Fruit fly (Drosophila melanogaster) whole organism, pupa: ENCODE data around the gene CCT6.

Experiments used
- CG10348 ChIP-seq: fragments of 200-800 bp; sonication (Bioruptor generic); IDR thresholded peaks from 2 replicates; pipeline ENCODE4 v1.3.6; 2022; ENCODE audit warnings: missing biosample characterization, missing genetic modification characterization
- CG12605 ChIP-seq: fragments of 200-800 bp; sonication (Bioruptor generic); IDR thresholded peaks from 2 replicates; pipeline ENCODE4 v1.3.6; 2022; ENCODE audit warnings: missing biosample characterization, missing genetic modification characterization
- CG13204 ChIP-seq: fragments of 200-800 bp; sonication (Bioruptor generic); optimal IDR thresholded peaks from 2 replicates; lab custom pipeline; 2018; ENCODE audit warnings: missing biosample characterization, mild to moderate bottlenecking, missing genetic modification characterization, moderate library complexity
- CG14655 ChIP-seq: fragments of 200-800 bp; sonication (Bioruptor generic); optimal IDR thresholded peaks from 3 replicates; lab custom pipeline; 2017; ENCODE audit warnings: mild to moderate bottlenecking, missing biosample characterization, missing genetic modification reagents, missing genetic modification characterization
- CG15710 ChIP-seq: fragments of 200-800 bp; sonication (Bioruptor generic); optimal IDR thresholded peaks from 2 replicates; lab custom pipeline; 2018; ENCODE audit warnings: missing biosample characterization, mild to moderate bottlenecking, missing genetic modification characterization, moderate library complexity
- CG17806 ChIP-seq: fragments of 200-800 bp; sonication (Bioruptor generic); optimal IDR thresholded peaks from 2 replicates; lab custom pipeline; 2018; ENCODE audit warnings: missing biosample characterization, mild to moderate bottlenecking, missing genetic modification characterization, moderate library complexity
- CG32121 ChIP-seq: fragments of 200-800 bp; sonication (Bioruptor generic); IDR thresholded peaks from 2 replicates; pipeline ENCODE4 v1.3.6; 2022; ENCODE audit warnings: missing biosample characterization, missing genetic modification characterization
- CG34367 ChIP-seq: fragments of 200-800 bp; sonication (Bioruptor generic); optimal IDR thresholded peaks from 2 replicates; lab custom pipeline; 2018; ENCODE audit warnings: missing biosample characterization, mild to moderate bottlenecking, missing genetic modification characterization
- CG4496 ChIP-seq: fragments of 200-800 bp; sonication (Bioruptor generic); IDR thresholded peaks from 3 replicates; pipeline ENCODE4 v1.3.6; 2022; ENCODE audit warnings: missing biosample characterization, missing genetic modification characterization
- CG8159 ChIP-seq: fragments of 200-800 bp; sonication (Bioruptor generic); optimal IDR thresholded peaks from 3 replicates; lab custom pipeline; 2018; ENCODE audit warnings: missing biosample characterization, mild to moderate bottlenecking, missing genetic modification characterization, moderate library complexity
- CG8301 ChIP-seq: fragments of 200-800 bp; sonication (Bioruptor generic); optimal IDR thresholded peaks from 2 replicates; lab custom pipeline; 2018; ENCODE audit warnings: missing biosample characterization, mild to moderate bottlenecking, missing genetic modification characterization
- CG9948 ChIP-seq: fragments of 200-800 bp; sonication (Bioruptor generic); optimal IDR thresholded peaks from 2 replicates; lab custom pipeline; 2018; ENCODE audit warnings: missing biosample characterization, mild to moderate bottlenecking, missing genetic modification characterization, moderate library complexity
- D1 ChIP-seq: fragments of 200-800 bp; sonication (Bioruptor generic); optimal IDR thresholded peaks from 2 replicates; lab custom pipeline; 2018; ENCODE audit warnings: missing biosample characterization, mild to moderate bottlenecking, missing genetic modification characterization, moderate library complexity
- EcR ChIP-seq: fragments of 200-800 bp; sonication (Bioruptor generic); optimal IDR thresholded peaks from 3 replicates; lab custom pipeline; 2019; ENCODE audit warnings: missing biosample characterization, missing genetic modification characterization, mild to moderate bottlenecking, moderate library complexity, missing genetic modification reagents
- Ets98B ChIP-seq: fragments of 200-800 bp; sonication (Bioruptor generic); IDR thresholded peaks from 2 replicates; pipeline ENCODE4 v1.3.6; 2022; ENCODE audit warnings: missing biosample characterization, missing genetic modification characterization
- Pif1A ChIP-seq: fragments of 200-800 bp; sonication (Bioruptor generic); optimal IDR thresholded peaks from 3 replicates; lab custom pipeline; 2016; ENCODE audit warnings: missing biosample characterization, missing genetic modification characterization
- Pif1B ChIP-seq: fragments of 200-800 bp; sonication (Bioruptor generic); optimal IDR thresholded peaks from 3 replicates; lab custom pipeline; 2016; ENCODE audit warnings: missing biosample characterization, missing genetic modification characterization
- Snoo ChIP-seq: fragments of 200-800 bp; sonication (Bioruptor generic); optimal IDR thresholded peaks from 3 replicates; lab custom pipeline; 2017; ENCODE audit warnings: missing biosample characterization, mild to moderate bottlenecking, missing genetic modification characterization, inconsistent platforms
- fd96Ca ChIP-seq: fragments of 200-800 bp; sonication (Bioruptor generic); IDR thresholded peaks from 3 replicates; pipeline ENCODE4 v1.3.6; 2022; ENCODE audit warnings: missing biosample characterization, missing genetic modification characterization
- gl ChIP-seq: fragments of 200-800 bp; sonication (Bioruptor generic); optimal IDR thresholded peaks from 2 replicates; lab custom pipeline; 2018; ENCODE audit warnings: missing biosample characterization, mild to moderate bottlenecking, missing genetic modification characterization
- rn ChIP-seq: fragments of 200-800 bp; sonication (Bioruptor generic); IDR thresholded peaks from 2 replicates; pipeline ENCODE4 v1.3.6; 2022; ENCODE audit warnings: missing biosample characterization, missing genetic modification characterization

Gene CCT6

DNA sequence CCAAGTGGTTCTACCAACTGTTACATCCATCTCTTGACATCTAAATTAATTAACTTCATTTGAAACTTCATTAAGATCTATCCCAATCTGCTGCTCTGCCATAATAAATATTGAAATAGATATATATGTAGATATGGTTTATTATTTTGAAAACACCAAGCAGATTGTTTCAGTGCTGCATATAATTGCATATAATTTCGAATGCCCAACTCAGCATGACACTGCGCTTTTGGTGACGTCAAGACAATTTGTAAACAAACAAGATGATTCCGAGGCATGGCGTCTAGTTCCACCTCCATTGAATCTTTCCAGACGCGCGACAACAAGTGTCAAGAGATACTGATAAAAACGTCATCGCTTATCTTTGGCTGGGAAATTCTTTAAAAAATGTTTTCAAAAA lies 5.6 kb upstream of the CCT6 start:
- TF ChIP-seq D1 (tag; lab: Kevin White, UChicago) (no peak), Pif1B (GFP tag; lab: Kevin White, UChicago) (no peak), rn (GFP tag; lab: Robert Waterston, UW) (no peak), CG8159 (tag; lab: Kevin White, UChicago) (no peak), Ets98B (GFP tag; lab: Robert Waterston, UW) (no peak), CG8301 (tag; lab: Kevin White, UChicago) (no peak), CG14655 (GFP tag; lab: Kevin White, UChicago) (no peak), CG17806 (no peak), CG32121 (GFP tag; lab: Robert Waterston, UW) (no peak), gl (no peak), CG9948 (tag; lab: Kevin White, UChicago) (no peak), CG15710 (tag; lab: Kevin White, UChicago) (no peak), fd96Ca (GFP tag; lab: Robert Waterston, UW) (no peak), EcR (GFP tag; lab: Kevin White, UChicago) (no peak), CG12605 (no peak), CG34367 (no peak), CG10348 (GFP tag; lab: Robert Waterston, UW) (no peak), CG4496 (GFP tag; lab: Robert Waterston, UW) (no peak), Snoo (no peak)

DNA sequence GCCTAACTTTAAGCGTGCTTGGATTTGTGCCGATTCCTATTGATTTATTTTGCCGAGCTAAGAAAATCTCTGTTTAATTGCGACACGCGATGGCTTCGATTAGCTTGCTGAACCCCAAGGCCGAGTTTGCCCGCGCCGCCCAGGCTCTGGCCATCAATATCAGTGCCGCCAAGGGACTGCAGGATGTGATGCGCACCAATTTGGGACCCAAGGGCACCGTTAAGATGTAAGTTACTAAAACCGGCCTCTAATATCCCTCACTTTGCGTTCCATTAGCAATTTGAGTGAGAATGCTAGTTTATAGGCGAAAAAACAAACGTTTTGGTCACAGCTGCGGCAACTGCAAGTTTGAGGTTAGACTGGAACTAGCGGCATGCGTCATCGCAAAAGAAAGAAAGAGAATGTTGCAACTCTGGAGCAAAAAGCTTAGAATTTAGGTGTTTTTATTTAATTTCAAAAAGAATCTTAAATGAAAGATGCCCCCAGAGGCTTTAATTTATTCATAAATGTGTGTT lies 291 bp downstream of the CCT6 start:
- TF ChIP-seq Pif1A (no peak), Snoo (no peak), CG17806 (no peak), CG8159 (tag; lab: Kevin White, UChicago) (no peak), CG10348 (GFP tag; lab: Robert Waterston, UW) (no peak), CG4496 (GFP tag; lab: Robert Waterston, UW) (no peak), gl (no peak), CG15710 (tag; lab: Kevin White, UChicago) (no peak), CG14655 (GFP tag; lab: Kevin White, UChicago) (no peak), CG9948 (tag; lab: Kevin White, UChicago) (no peak), fd96Ca (GFP tag; lab: Robert Waterston, UW) (no peak), rn (GFP tag; lab: Robert Waterston, UW) (no peak)

DNA sequence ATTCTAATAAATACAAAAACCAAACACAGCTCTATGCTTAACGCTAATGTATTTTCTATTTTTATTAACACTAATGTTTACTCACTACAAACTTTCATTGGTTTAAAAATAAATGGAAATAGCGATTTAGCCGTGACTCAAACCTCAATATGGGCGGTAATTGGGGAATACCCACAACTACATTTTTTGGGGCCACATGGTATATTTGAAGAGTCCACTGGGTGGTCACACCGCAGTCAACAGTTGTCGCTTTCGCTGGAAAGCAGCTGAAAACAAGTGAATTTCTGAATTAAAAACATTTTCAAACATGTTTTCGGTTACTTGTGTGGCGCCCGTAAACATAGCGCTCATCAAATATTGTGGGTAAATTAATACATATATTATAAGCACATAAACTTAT lies 2.5 kb downstream of the CCT6 start, which contains the start of gene Mvd:
Gene Mvd (plus strand): TSS at position 222 of the 400 bp plus-strand sequence.
- TF ChIP-seq CG14655 (GFP tag; lab: Kevin White, UChicago): no peak
- TF ChIP-seq CG15710 (tag; lab: Kevin White, UChicago): no peak
- no peak for TF ChIP-seq CG34367
- no peak for TF ChIP-seq Pif1A
- no peak for TF ChIP-seq CG17806
- TF ChIP-seq gl: no peak
- no peak for TF ChIP-seq rn (GFP tag; lab: Robert Waterston, UW)
- no peak for TF ChIP-seq CG4496 (GFP tag; lab: Robert Waterston, UW)
- TF ChIP-seq CG32121 (GFP tag; lab: Robert Waterston, UW): no peak
- TF ChIP-seq CG8159 (tag; lab: Kevin White, UChicago): no peak
- no peak for TF ChIP-seq EcR (GFP tag; lab: Kevin White, UChicago)

DNA sequence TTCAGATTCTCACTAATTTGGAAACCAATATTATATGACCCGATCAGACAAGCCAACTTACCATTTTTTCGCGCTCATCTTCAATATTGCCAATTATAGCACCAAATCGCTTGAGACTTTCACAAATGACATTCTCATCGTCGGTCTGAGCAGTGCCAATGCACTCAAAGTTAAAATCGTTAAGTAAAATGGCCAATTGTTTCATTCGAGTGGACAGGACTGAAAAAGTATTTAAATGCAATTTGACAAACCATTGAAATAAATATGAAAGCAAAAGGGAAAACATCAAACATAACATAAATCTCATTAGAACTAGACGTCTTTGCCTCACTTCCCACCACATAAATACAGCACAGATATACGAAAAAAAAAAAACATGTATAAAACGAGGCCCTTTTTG lies 9.6 kb downstream of the CCT6 start, which contains the start of gene CG8260:
Gene CG8260 (plus strand): TSS at position 301 of the 400 bp plus-strand sequence.
- TF ChIP-seq CG13204 (GFP tag; lab: Kevin White, UChicago) (no peak), CG32121 (GFP tag; lab: Robert Waterston, UW) (no peak), Pif1A (no peak), CG12605 (no peak), gl (no peak), CG17806 (no peak), CG8301 (tag; lab: Kevin White, UChicago) (no peak), CG15710 (tag; lab: Kevin White, UChicago) (no peak), fd96Ca (GFP tag; lab: Robert Waterston, UW) (no peak), EcR (GFP tag; lab: Kevin White, UChicago) (no peak), CG10348 (GFP tag; lab: Robert Waterston, UW) (no peak), CG8159 (tag; lab: Kevin White, UChicago) (no peak), CG14655 (GFP tag; lab: Kevin White, UChicago) (no peak), Pif1B (GFP tag; lab: Kevin White, UChicago) (no peak), CG4496 (GFP tag; lab: Robert Waterston, UW) (no peak), CG34367 (no peak), Ets98B (GFP tag; lab: Robert Waterston, UW) (no peak), rn (GFP tag; lab: Robert Waterston, UW) (no peak), Snoo (no peak), CG9948 (tag; lab: Kevin White, UChicago) (no peak)

DNA sequence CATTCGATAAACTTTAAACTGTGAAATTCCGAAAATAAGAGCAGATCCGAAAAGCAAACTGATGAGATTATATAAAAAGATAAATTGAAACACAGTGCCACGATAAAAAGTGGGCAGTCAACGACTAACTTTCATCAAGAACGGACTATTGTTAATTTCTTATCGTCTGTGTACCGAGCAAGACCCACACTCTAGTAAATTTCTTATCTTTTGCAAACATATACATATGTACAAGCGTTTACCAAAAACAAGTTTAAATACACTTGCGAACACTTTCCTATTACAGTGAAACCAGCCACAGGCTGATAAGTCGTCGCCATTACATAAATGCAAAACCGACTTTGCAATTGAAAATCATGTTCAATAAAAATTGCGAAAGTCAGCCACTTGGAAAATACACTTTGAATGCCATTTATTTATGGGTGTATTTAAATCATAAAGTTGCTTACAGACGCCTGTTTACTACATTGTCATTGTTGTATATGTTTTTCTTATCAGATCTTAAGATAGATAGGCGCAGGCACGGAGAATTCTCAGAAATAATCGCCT lies 12.3 kb downstream of the CCT6 start:
- TF ChIP-seq fd96Ca (GFP tag; lab: Robert Waterston, UW) (no peak), CG13204 (GFP tag; lab: Kevin White, UChicago) (no peak), CG14655 (GFP tag; lab: Kevin White, UChicago) (no peak), CG32121 (GFP tag; lab: Robert Waterston, UW) (no peak), CG8159 (tag; lab: Kevin White, UChicago) (no peak), Pif1B (GFP tag; lab: Kevin White, UChicago) (no peak), CG34367 (no peak), CG12605 (no peak), Snoo (no peak), CG8301 (tag; lab: Kevin White, UChicago) (no peak)
